Fruit fly (Drosophila melanogaster): Measurements from ENCODE around the gene alphaTub84B.

- TF ChIP-seq CG12605 (GFP tag; IDR thresholded peaks at IDR 0.05), result no peak
- no peak for TF ChIP-seq CG10348 (GFP tag; IDR thresholded peaks at IDR 0.05)
- no peak for TF ChIP-seq Pif1A (GFP tag; optimal IDR thresholded peaks at IDR 0.05)
- no peak for TF ChIP-seq CG34367 (tag; optimal IDR thresholded peaks at IDR 0.05)
- no peak for TF ChIP-seq D1 (tag; optimal IDR thresholded peaks at IDR 0.05)
Measured at dm6 chr3R:7123073-7123572, 36.7 kb downstream of the alphaTub84B start.

Measured in whole organism, pupa.